Worm (Caenorhabditis elegans): ENCODE data around the gene dlat-1.

- TF ChIP-seq fos-1 (tag; optimal IDR thresholded peaks at IDR 0.05) (no peak), nhr-237 (tag; optimal IDR thresholded peaks at IDR 0.05) (no peak), rbr-2 (tag; optimal IDR thresholded peaks at IDR 0.05) (no peak), fkh-10 (GFP tag; optimal IDR thresholded peaks at IDR 0.05) (no peak), lin-13 (GFP tag; optimal IDR thresholded peaks at IDR 0.05) (no peak), nhr-48 (tag; optimal IDR thresholded peaks at IDR 0.05) (no peak)
Measured at ce11 chrV:14496446-14496845, 49.4 kb upstream of the dlat-1 start.

Data from whole organism, L4 larva.